Fruit fly (Drosophila melanogaster) whole organism, pupa: Measurements from ENCODE around the gene gzl.

Experiments
- CG10348 ChIP-seq: fragments of 200-800 bp; sonication (Bioruptor generic); IDR thresholded peaks from 2 replicates; pipeline ENCODE4 v1.3.6; 2022; ENCODE audit warnings: missing biosample characterization, missing genetic modification characterization
- CG12605 ChIP-seq: fragments of 200-800 bp; sonication (Bioruptor generic); IDR thresholded peaks from 2 replicates; pipeline ENCODE4 v1.3.6; 2022; ENCODE audit warnings: missing biosample characterization, missing genetic modification characterization
- CG13204 ChIP-seq: fragments of 200-800 bp; sonication (Bioruptor generic); optimal IDR thresholded peaks from 2 replicates; lab custom pipeline; 2018; ENCODE audit warnings: missing biosample characterization, mild to moderate bottlenecking, missing genetic modification characterization, moderate library complexity
- CG14655 ChIP-seq: fragments of 200-800 bp; sonication (Bioruptor generic); optimal IDR thresholded peaks from 3 replicates; lab custom pipeline; 2017; ENCODE audit warnings: mild to moderate bottlenecking, missing biosample characterization, missing genetic modification reagents, missing genetic modification characterization
- CG15710 ChIP-seq: fragments of 200-800 bp; sonication (Bioruptor generic); optimal IDR thresholded peaks from 2 replicates; lab custom pipeline; 2018; ENCODE audit warnings: missing biosample characterization, mild to moderate bottlenecking, missing genetic modification characterization, moderate library complexity
- CG17806 ChIP-seq: fragments of 200-800 bp; sonication (Bioruptor generic); optimal IDR thresholded peaks from 2 replicates; lab custom pipeline; 2018; ENCODE audit warnings: missing biosample characterization, mild to moderate bottlenecking, missing genetic modification characterization, moderate library complexity
- CG32121 ChIP-seq: fragments of 200-800 bp; sonication (Bioruptor generic); IDR thresholded peaks from 2 replicates; pipeline ENCODE4 v1.3.6; 2022; ENCODE audit warnings: missing biosample characterization, missing genetic modification characterization
- CG34367 ChIP-seq: fragments of 200-800 bp; sonication (Bioruptor generic); optimal IDR thresholded peaks from 2 replicates; lab custom pipeline; 2018; ENCODE audit warnings: missing biosample characterization, mild to moderate bottlenecking, missing genetic modification characterization
- CG4496 ChIP-seq: fragments of 200-800 bp; sonication (Bioruptor generic); IDR thresholded peaks from 3 replicates; pipeline ENCODE4 v1.3.6; 2022; ENCODE audit warnings: missing biosample characterization, missing genetic modification characterization
- CG8159 ChIP-seq: fragments of 200-800 bp; sonication (Bioruptor generic); optimal IDR thresholded peaks from 3 replicates; lab custom pipeline; 2018; ENCODE audit warnings: missing biosample characterization, mild to moderate bottlenecking, missing genetic modification characterization, moderate library complexity
- CG8301 ChIP-seq: fragments of 200-800 bp; sonication (Bioruptor generic); optimal IDR thresholded peaks from 2 replicates; lab custom pipeline; 2018; ENCODE audit warnings: missing biosample characterization, mild to moderate bottlenecking, missing genetic modification characterization
- CG9948 ChIP-seq: fragments of 200-800 bp; sonication (Bioruptor generic); optimal IDR thresholded peaks from 2 replicates; lab custom pipeline; 2018; ENCODE audit warnings: missing biosample characterization, mild to moderate bottlenecking, missing genetic modification characterization, moderate library complexity
- D1 ChIP-seq: fragments of 200-800 bp; sonication (Bioruptor generic); optimal IDR thresholded peaks from 2 replicates; lab custom pipeline; 2018; ENCODE audit warnings: missing biosample characterization, mild to moderate bottlenecking, missing genetic modification characterization, moderate library complexity
- EcR ChIP-seq: fragments of 200-800 bp; sonication (Bioruptor generic); optimal IDR thresholded peaks from 3 replicates; lab custom pipeline; 2019; ENCODE audit warnings: missing biosample characterization, missing genetic modification characterization, mild to moderate bottlenecking, moderate library complexity, missing genetic modification reagents
- Ets98B ChIP-seq: fragments of 200-800 bp; sonication (Bioruptor generic); IDR thresholded peaks from 2 replicates; pipeline ENCODE4 v1.3.6; 2022; ENCODE audit warnings: missing biosample characterization, missing genetic modification characterization
- Pif1A ChIP-seq: fragments of 200-800 bp; sonication (Bioruptor generic); optimal IDR thresholded peaks from 3 replicates; lab custom pipeline; 2016; ENCODE audit warnings: missing biosample characterization, missing genetic modification characterization
- Pif1B ChIP-seq: fragments of 200-800 bp; sonication (Bioruptor generic); optimal IDR thresholded peaks from 3 replicates; lab custom pipeline; 2016; ENCODE audit warnings: missing biosample characterization, missing genetic modification characterization
- Snoo ChIP-seq: fragments of 200-800 bp; sonication (Bioruptor generic); optimal IDR thresholded peaks from 3 replicates; lab custom pipeline; 2017; ENCODE audit warnings: missing biosample characterization, mild to moderate bottlenecking, missing genetic modification characterization, inconsistent platforms
- fd96Ca ChIP-seq: fragments of 200-800 bp; sonication (Bioruptor generic); IDR thresholded peaks from 3 replicates; pipeline ENCODE4 v1.3.6; 2022; ENCODE audit warnings: missing biosample characterization, missing genetic modification characterization
- gl ChIP-seq: fragments of 200-800 bp; sonication (Bioruptor generic); optimal IDR thresholded peaks from 2 replicates; lab custom pipeline; 2018; ENCODE audit warnings: missing biosample characterization, mild to moderate bottlenecking, missing genetic modification characterization
- rn ChIP-seq: fragments of 200-800 bp; sonication (Bioruptor generic); IDR thresholded peaks from 2 replicates; pipeline ENCODE4 v1.3.6; 2022; ENCODE audit warnings: missing biosample characterization, missing genetic modification characterization

gzl gene

dm6 chr3R:6410412-6411225, 27.9 kb downstream of the gzl start:
- TF ChIP-seq CG12605 (GFP tag; lab: Robert Waterston, UW) (peak; percentile 79), CG8301 (tag; lab: Kevin White, UChicago) (peak; percentile 87), CG8159 (tag; lab: Kevin White, UChicago) (peak; percentile 86), rn (GFP tag; lab: Robert Waterston, UW) (peak; percentile 4; the same call in 1 of the 2 replicates), D1 (tag; lab: Kevin White, UChicago) (peak; percentile 83), CG4496 (GFP tag; lab: Robert Waterston, UW) (peak; percentile 65), Pif1A (peak; percentile 71), fd96Ca (GFP tag; lab: Robert Waterston, UW) (peak; percentile 82), CG10348 (GFP tag; lab: Robert Waterston, UW) (0 out of 2 replicates have a peak, but pooled peaks have one; percentile 6), CG15710 (peak; percentile 75), CG34367 (tag; lab: Kevin White, UChicago) (peak; percentile 63), CG32121 (GFP tag; lab: Robert Waterston, UW) (peak; percentile 47), CG13204 (GFP tag; lab: Kevin White, UChicago) (peak; percentile 80), Snoo (tag; lab: Kevin White, UChicago) (peak; percentile 71), CG17806 (tag; lab: Kevin White, UChicago) (peak; percentile 76), Pif1B (GFP tag; lab: Kevin White, UChicago) (peak; percentile 67), gl (tag; lab: Kevin White, UChicago) (peak; percentile 90), CG14655 (peak; percentile 91), Ets98B (GFP tag; lab: Robert Waterston, UW) (peak; percentile 70), CG9948 (tag; lab: Kevin White, UChicago) (peak; percentile 85), EcR (GFP tag; lab: Kevin White, UChicago) (peak; percentile 95)

- no peak for TF ChIP-seq CG14655
- TF ChIP-seq rn (GFP tag; lab: Robert Waterston, UW) = no peak
- TF ChIP-seq CG32121 (GFP tag; lab: Robert Waterston, UW) = no peak
- no peak for TF ChIP-seq EcR (GFP tag; lab: Kevin White, UChicago)
- TF ChIP-seq CG8159 (tag; lab: Kevin White, UChicago) = no peak
- TF ChIP-seq CG15710 = no peak
- TF ChIP-seq CG4496 (GFP tag; lab: Robert Waterston, UW) = no peak
- no peak for TF ChIP-seq CG34367 (tag; lab: Kevin White, UChicago)
- TF ChIP-seq CG12605 (GFP tag; lab: Robert Waterston, UW) = no peak
- TF ChIP-seq CG13204 (GFP tag; lab: Kevin White, UChicago) = no peak
- TF ChIP-seq D1 (tag; lab: Kevin White, UChicago) = no peak
- no peak for TF ChIP-seq Pif1A
- no peak for TF ChIP-seq CG10348 (GFP tag; lab: Robert Waterston, UW)
- TF ChIP-seq Ets98B (GFP tag; lab: Robert Waterston, UW) = no peak
These were observed 28.9 kb downstream of the gzl start for dm6 chr3R:6411454-6412204.

dm6 chr3R:6413771-6414438, 31.2 kb downstream of the gzl start:
- TF ChIP-seq CG34367 (tag; lab: Kevin White, UChicago) (no peak), CG8159 (tag; lab: Kevin White, UChicago) (no peak), CG14655 (peak; percentile 18)

DNA sequence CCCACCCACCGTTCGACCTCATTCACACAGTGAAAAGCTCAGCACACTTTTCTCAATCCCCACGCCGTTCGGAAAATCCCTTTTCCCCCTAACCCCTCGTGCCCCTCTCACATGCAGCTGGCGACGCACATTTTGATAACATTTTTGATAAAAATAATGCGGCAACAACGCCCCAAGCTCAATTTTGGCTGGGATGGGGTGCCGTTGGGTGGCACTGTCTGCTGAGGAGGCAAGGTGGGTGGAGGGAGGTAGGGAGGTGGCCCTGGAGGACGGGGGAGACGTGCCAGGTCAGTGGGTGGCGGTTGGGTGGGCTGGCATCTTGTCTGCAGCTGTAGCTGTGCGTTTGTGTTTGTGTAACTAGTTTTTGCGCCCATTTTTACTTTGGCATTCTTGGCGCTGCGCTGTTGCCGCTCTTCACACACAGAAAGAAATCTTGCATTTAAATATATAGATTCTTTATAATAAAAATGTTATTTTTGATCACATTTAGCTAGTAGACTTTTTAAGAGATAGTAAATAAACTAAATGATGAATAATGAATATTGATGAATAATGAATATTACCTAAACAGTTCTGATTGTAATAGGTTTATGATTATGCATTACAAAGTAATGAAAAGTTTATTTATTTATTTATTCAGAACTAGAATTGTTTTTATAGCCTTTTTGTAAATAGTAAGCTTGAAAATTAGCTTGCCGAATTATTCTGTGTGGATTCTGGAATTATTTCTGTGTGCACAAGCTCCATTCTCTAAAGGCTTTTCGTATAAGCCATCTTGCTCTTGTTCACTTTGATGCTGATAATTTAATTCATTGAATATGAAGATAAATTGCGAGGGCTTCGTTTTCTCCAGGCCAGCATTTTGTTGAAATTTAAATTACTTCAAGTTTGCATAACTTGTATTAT, 32.0 kb downstream of the gzl start:
- peak; percentile 19 for TF ChIP-seq CG17806 (tag; lab: Kevin White, UChicago)
- TF ChIP-seq CG8159 (tag; lab: Kevin White, UChicago) = peak; percentile 22
- TF ChIP-seq Pif1B (GFP tag; lab: Kevin White, UChicago) = no peak
- no peak for TF ChIP-seq Pif1A
- TF ChIP-seq CG4496 (GFP tag; lab: Robert Waterston, UW) = no peak
- no peak for TF ChIP-seq fd96Ca (GFP tag; lab: Robert Waterston, UW)
- TF ChIP-seq CG32121 (GFP tag; lab: Robert Waterston, UW) = no peak
- TF ChIP-seq CG8301 (tag; lab: Kevin White, UChicago) = peak; percentile 32
- peak; percentile 21; the same call in 1 of the 2 replicates for TF ChIP-seq Ets98B (GFP tag; lab: Robert Waterston, UW)
- no peak for TF ChIP-seq D1 (tag; lab: Kevin White, UChicago)
- TF ChIP-seq CG10348 (GFP tag; lab: Robert Waterston, UW) = no peak
- no peak for TF ChIP-seq gl (tag; lab: Kevin White, UChicago)
- TF ChIP-seq CG14655 = peak; percentile 62
- no peak for TF ChIP-seq CG13204 (GFP tag; lab: Kevin White, UChicago)
- TF ChIP-seq CG34367 (tag; lab: Kevin White, UChicago) = no peak
- no peak for TF ChIP-seq Snoo (tag; lab: Kevin White, UChicago)
- no peak for TF ChIP-seq EcR (GFP tag; lab: Kevin White, UChicago)
- TF ChIP-seq CG9948 (tag; lab: Kevin White, UChicago) = peak; percentile 26
- TF ChIP-seq rn (GFP tag; lab: Robert Waterston, UW) = no peak
- TF ChIP-seq CG15710 = no peak
